Worm (Caenorhabditis elegans): ENCODE data around the gene Y71H2AR.2.

Y71H2AR.2 gene

ce11 chrIII:2795442-2796023 is 45.2 kb downstream of the Y71H2AR.2 start (continued):
- no peak for TF ChIP-seq F33H1.4 (GFP tag; IDR thresholded peaks at IDR 0.05)
- TF ChIP-seq F52B5.7 (tag; optimal IDR thresholded peaks at IDR 0.05), result no peak
- no peak for TF ChIP-seq F49E8.2 (tag; optimal IDR thresholded peaks at IDR 0.05; ENCODE audit: insufficient read depth)
- no peak for TF ChIP-seq K12H6.12 (tag; optimal IDR thresholded peaks at IDR 0.05)
- no peak for TF ChIP-seq F22D6.2 (tag; optimal IDR thresholded peaks at IDR 0.05)
- no peak for TF ChIP-seq K11D2.4 (GFP tag; IDR thresholded peaks at IDR 0.05)
- no peak for TF ChIP-seq lag-1 (GFP tag; IDR thresholded peaks at IDR 0.05)
- no peak for TF ChIP-seq Y79H2A.3 (GFP tag; conservative IDR thresholded peaks at IDR 0.05)
- no peak for TF ChIP-seq ztf-3 (GFP tag; optimal IDR thresholded peaks at IDR 0.05)
- TF ChIP-seq pbrm-1 (GFP tag; IDR thresholded peaks at IDR 0.05), result peak; percentile 54
- no peak for TF ChIP-seq unc-62 (GFP tag; optimal IDR thresholded peaks at IDR 0.05)
- no peak for TF ChIP-seq mes-4 (tag; optimal IDR thresholded peaks at IDR 0.05)
- no peak for TF ChIP-seq nhr-179 (tag; optimal IDR thresholded peaks at IDR 0.05)
- TF ChIP-seq hmg-20 (GFP tag; IDR thresholded peaks at IDR 0.05), result no peak
- no peak for TF ChIP-seq ceh-40 (GFP tag; IDR thresholded peaks at IDR 0.05)
- no peak for TF ChIP-seq nfya-2 (GFP tag; IDR thresholded peaks at IDR 0.05)
- no peak for TF ChIP-seq lir-1 (GFP tag; conservative IDR thresholded peaks at IDR 0.05)
- TF ChIP-seq sea-2 (GFP tag; IDR thresholded peaks at IDR 0.05), result no peak
- no peak for TF ChIP-seq F23B12.7 (tag; optimal IDR thresholded peaks at IDR 0.05; ENCODE audit: insufficient read depth)
- TF ChIP-seq madf-10 (tag; optimal IDR thresholded peaks at IDR 0.05), result no peak
- TF ChIP-seq ztf-22 (GFP tag; optimal IDR thresholded peaks at IDR 0.05), result no peak
- TF ChIP-seq bed-2 (GFP tag; IDR thresholded peaks at IDR 0.05), result no peak
- no peak for TF ChIP-seq T07F8.4 (tag; optimal IDR thresholded peaks at IDR 0.05)
- no peak for TF ChIP-seq hlh-12 (tag; optimal IDR thresholded peaks at IDR 0.05)
- TF ChIP-seq C06A6.2 (GFP tag; conservative IDR thresholded peaks at IDR 0.05), result no peak
- TF ChIP-seq F37B4.10 (GFP tag; IDR thresholded peaks at IDR 0.05), result no peak
- no peak for TF ChIP-seq dpff-1 (tag; optimal IDR thresholded peaks at IDR 0.05)
- TF ChIP-seq lsy-27 (tag; optimal IDR thresholded peaks at IDR 0.05; ENCODE audit: borderline replicate concordance, insufficient read depth), result no peak
- TF ChIP-seq somi-1 (GFP tag; optimal IDR thresholded peaks at IDR 0.05), result no peak
- TF ChIP-seq hlh-26 (GFP tag; conservative IDR thresholded peaks at IDR 0.05), result no peak
- TF ChIP-seq ceh-91 (GFP tag; IDR thresholded peaks at IDR 0.05), result no peak
- TF ChIP-seq hrde-1 (tag; optimal IDR thresholded peaks at IDR 0.05; ENCODE audit: borderline replicate concordance), result no peak
- peak; percentile 26 for TF ChIP-seq xnd-1 (tag; optimal IDR thresholded peaks at IDR 0.05)
- no peak for TF ChIP-seq zim-3 (tag; optimal IDR thresholded peaks at IDR 0.05)
- no peak for TF ChIP-seq aptf-3 (GFP tag; IDR thresholded peaks at IDR 0.05)
- no peak for TF ChIP-seq ceh-100 (GFP tag; IDR thresholded peaks at IDR 0.05)
- no peak for TF ChIP-seq attf-3 (GFP tag; conservative IDR thresholded peaks at IDR 0.05)
- TF ChIP-seq athp-1 (tag; optimal IDR thresholded peaks at IDR 0.05), result no peak
- no peak for TF ChIP-seq ama-1 (optimal IDR thresholded peaks at IDR 0.05)
- no peak for TF ChIP-seq ama-1 (GFP tag; optimal IDR thresholded peaks at IDR 0.05)
- TF ChIP-seq rec-8 (tag; optimal IDR thresholded peaks at IDR 0.05), result no peak
- no peak for TF ChIP-seq Y67H2A.10 (GFP tag; conservative IDR thresholded peaks at IDR 0.05)
- no peak for TF ChIP-seq dpl-1 (GFP tag; optimal IDR thresholded peaks at IDR 0.05)
- TF ChIP-seq dox-1 (GFP tag; IDR thresholded peaks at IDR 0.05), result peak; percentile 70
- no peak for TF ChIP-seq ZK185.1 (tag; optimal IDR thresholded peaks at IDR 0.05; ENCODE audit: poor library complexity, severe bottlenecking)
- TF ChIP-seq T26A5.8 (tag; optimal IDR thresholded peaks at IDR 0.05), result no peak
- no peak for TF ChIP-seq ets-4 (GFP tag; optimal IDR thresholded peaks at IDR 0.05)
- 0 out of 2 replicates have a peak, but pooled peaks have one; percentile 25 for TF ChIP-seq Y56A3A.18 (GFP tag; IDR thresholded peaks at IDR 0.05)
- TF ChIP-seq nhr-27 (tag; optimal IDR thresholded peaks at IDR 0.05), result no peak
